Worm (Caenorhabditis elegans) whole organism, L1 larva: ENCODE results near the gene srd-43.

Source experiments
- C16A3.4 ChIP-seq: fragments of 150-350 bp; optimal IDR thresholded peaks from 2 replicates; lab custom pipeline; 2014; ENCODE audit warnings: missing biosample characterization, missing genetic modification characterization
- C34B4.2 ChIP-seq: sonication (generic microtip); optimal IDR thresholded peaks from 2 replicates; lab custom pipeline; 2017; ENCODE audit warnings: mild to moderate bottlenecking, missing genetic modification characterization, missing compliant biosample characterization
- F16B12.6 ChIP-seq: fragments of 150-350 bp; optimal IDR thresholded peaks from 2 replicates; lab custom pipeline; 2014; ENCODE audit warnings: missing biosample characterization, missing genetic modification characterization
- Y116A8C.19 ChIP-seq: sonication (generic microtip); optimal IDR thresholded peaks from 2 replicates; lab custom pipeline; 2016; ENCODE audit warnings: missing compliant biosample characterization, missing genetic modification characterization, borderline replicate concordance
- ama-1 ChIP-seq: fragments of 150-350 bp; optimal IDR thresholded peaks from 2 replicates; lab custom pipeline; 2014
- blmp-1 ChIP-seq: fragments of 150-350 bp; optimal IDR thresholded peaks from 2 replicates; lab custom pipeline; 2014; ENCODE audit warnings: missing biosample characterization, missing genetic modification characterization
- ceh-82 ChIP-seq, 3 experiments: fragments of 150-350 bp in 1 of 3; sonication (generic microtip) in 2 of 3; optimal IDR thresholded peaks; 2 replicates each; lab custom pipeline; 2014 to 2017; ENCODE audit warnings: missing biosample characterization in 3 of 3, missing genetic modification characterization in 3 of 3
- ceh-90 ChIP-seq: sonication (generic microtip); optimal IDR thresholded peaks from 2 replicates; lab custom pipeline; 2016; ENCODE audit warnings: missing genetic modification characterization, missing compliant biosample characterization
- dsc-1 ChIP-seq: sonication (generic microtip); optimal IDR thresholded peaks from 2 replicates; lab custom pipeline; 2016; ENCODE audit warnings: mild to moderate bottlenecking, missing genetic modification characterization, missing compliant biosample characterization
- efl-1 ChIP-seq, 4 experiments: fragments of 150-350 bp; optimal IDR thresholded peaks in 3 of 4; peaks in 1 of 4; 1 replicate in 1 of 4; 2 replicates in 3 of 4; lab custom pipeline; 2014; ENCODE audit warnings: missing biosample characterization in 2 of 4, missing genetic modification characterization in 2 of 4, missing genetic modification reagents in 2 of 4
- efl-3 ChIP-seq: fragments of 200-800 bp; sonication (Bioruptor generic); optimal IDR thresholded peaks from 2 replicates; lab custom pipeline; 2018; ENCODE audit warnings: mild to moderate bottlenecking, missing genetic modification characterization, missing compliant biosample characterization
- egl-13 ChIP-seq: sonication (generic microtip); optimal IDR thresholded peaks from 2 replicates; lab custom pipeline; 2016; ENCODE audit warnings: missing genotype, missing genetic modification reagents, missing genetic modification characterization, missing compliant biosample characterization
- egl-27 ChIP-seq, 2 experiments: fragments of 150-350 bp in 1 of 2; sonication (generic microtip); optimal IDR thresholded peaks; 3 replicates each; lab custom pipeline; 2017 to 2018; ENCODE audit warnings: missing biosample characterization in 2 of 2, missing genetic modification characterization in 2 of 2, missing genetic modification reagents in 2 of 2
- elt-2 ChIP-seq: sonication (generic microtip); optimal IDR thresholded peaks from 2 replicates; lab custom pipeline; 2016; ENCODE audit warnings: missing genetic modification characterization, mild to moderate bottlenecking, inconsistent platforms, missing compliant biosample characterization, missing genetic modification reagents
- elt-3 ChIP-seq, 6 experiments: fragments of 150-350 bp in 1 of 6; sonication (generic microtip); optimal IDR thresholded peaks; 2 replicates each; lab custom pipeline; 2017 to 2018; ENCODE audit warnings: missing biosample characterization in 6 of 6, missing genetic modification characterization in 6 of 6, inconsistent platforms in 1 of 6
- fkh-10 ChIP-seq: sonication (generic microtip); optimal IDR thresholded peaks from 2 replicates; lab custom pipeline; 2017; ENCODE audit warnings: missing biosample characterization, missing genetic modification reagents, missing genetic modification characterization
- fkh-4 ChIP-seq: sonication (generic microtip); optimal IDR thresholded peaks from 2 replicates; lab custom pipeline; 2016; ENCODE audit warnings: missing compliant biosample characterization, missing genetic modification characterization, borderline replicate concordance
- fkh-8 ChIP-seq: sonication (generic microtip); optimal IDR thresholded peaks from 2 replicates; lab custom pipeline; 2016; ENCODE audit warnings: mild to moderate bottlenecking, missing genetic modification characterization, missing compliant biosample characterization
- fos-1 ChIP-seq: fragments of 150-350 bp; optimal IDR thresholded peaks from 2 replicates; lab custom pipeline; 2014; ENCODE audit warnings: missing biosample characterization, missing genetic modification characterization
- grh-1 ChIP-seq: fragments of 200-800 bp; sonication (Bioruptor generic); IDR thresholded peaks from 2 replicates; pipeline ENCODE4 v1.3.6; 2022; ENCODE audit warnings: missing genetic modification reagents, missing genetic modification characterization, missing compliant biosample characterization
- hpl-2 ChIP-seq: fragments of 150-350 bp; optimal IDR thresholded peaks from 2 replicates; lab custom pipeline; 2014; ENCODE audit warnings: missing biosample characterization, missing genetic modification reagents, missing genetic modification characterization
- isw-1 ChIP-seq: fragments of 200-800 bp; sonication (Bioruptor generic); IDR thresholded peaks from 2 replicates; pipeline ENCODE4 v1.3.6; 2022; ENCODE audit warnings: missing genetic modification characterization, missing compliant biosample characterization
- lin-13 ChIP-seq: fragments of 150-350 bp; optimal IDR thresholded peaks from 2 replicates; lab custom pipeline; 2014; ENCODE audit warnings: missing biosample characterization, missing genetic modification reagents, missing genetic modification characterization
- lin-15B ChIP-seq: fragments of 150-350 bp; sonication (generic microtip); optimal IDR thresholded peaks from 3 replicates; lab custom pipeline; 2014; ENCODE audit warnings: missing biosample characterization, missing genetic modification characterization
- lin-35 ChIP-seq, 2 experiments: fragments of 150-350 bp; optimal IDR thresholded peaks; 2 replicates each; lab custom pipeline; 2014; ENCODE audit warnings: missing biosample characterization in 2 of 2, missing genetic modification characterization in 2 of 2, missing genetic modification reagents in 2 of 2
- lin-39 ChIP-seq: fragments of 150-350 bp; optimal IDR thresholded peaks from 2 replicates; lab custom pipeline; 2014; ENCODE audit warnings: missing biosample characterization, missing genetic modification reagents, missing genetic modification characterization
- lir-3 ChIP-seq: sonication (generic microtip); optimal IDR thresholded peaks from 2 replicates; lab custom pipeline; 2016; ENCODE audit warnings: mild to moderate bottlenecking, missing genetic modification characterization, moderate library complexity, missing compliant biosample characterization; ENCODE audit not compliant: poor library complexity
- mdl-1 ChIP-seq, 2 experiments: fragments of 150-350 bp; optimal IDR thresholded peaks; 2 replicates each; lab custom pipeline; 2014 to 2017; ENCODE audit warnings: missing biosample characterization in 2 of 2, missing genetic modification characterization in 2 of 2, inconsistent platforms in 1 of 2
- mep-1 ChIP-seq: fragments of 150-350 bp; optimal IDR thresholded peaks from 2 replicates; lab custom pipeline; 2014; ENCODE audit warnings: missing biosample characterization, missing genetic modification characterization
- nhr-11 ChIP-seq: fragments of 150-350 bp; optimal IDR thresholded peaks from 2 replicates; lab custom pipeline; 2014; ENCODE audit warnings: missing biosample characterization, missing genetic modification characterization
- nhr-19 ChIP-seq: fragments of 200-800 bp; sonication (Bioruptor generic); conservative IDR thresholded peaks from 2 replicates; pipeline ENCODE4 v1.3.6; 2022; ENCODE audit warnings: missing genetic modification characterization, missing compliant biosample characterization
- nhr-28 ChIP-seq: fragments of 150-350 bp; optimal IDR thresholded peaks from 2 replicates; lab custom pipeline; 2014; ENCODE audit warnings: missing biosample characterization, missing genetic modification characterization
- nhr-77 ChIP-seq: fragments of 150-350 bp; optimal IDR thresholded peaks from 2 replicates; lab custom pipeline; 2014; ENCODE audit warnings: missing biosample characterization, missing genetic modification characterization
- nhr-84 ChIP-seq: sonication (generic microtip); optimal IDR thresholded peaks from 2 replicates; lab custom pipeline; 2017; ENCODE audit warnings: missing biosample characterization, missing genetic modification characterization
- nhr-85 ChIP-seq: sonication (generic microtip); peaks from one replicate; lab custom pipeline; 2016; ENCODE audit warnings: missing genetic modification characterization, inconsistent platforms, missing compliant biosample characterization
- nhr-90 ChIP-seq: sonication (generic microtip); optimal IDR thresholded peaks from 2 replicates; lab custom pipeline; 2016; ENCODE audit warnings: mild to moderate bottlenecking, missing genetic modification characterization, missing compliant biosample characterization; ENCODE audit not compliant: poor library complexity
- pag-3 ChIP-seq: sonication (generic microtip); optimal IDR thresholded peaks from 2 replicates; lab custom pipeline; 2017; ENCODE audit warnings: missing genetic modification characterization, mild to moderate bottlenecking, missing compliant biosample characterization, antibody characterized with exemption, borderline replicate concordance; ENCODE audit not compliant: insufficient read depth
- pax-3 ChIP-seq: fragments of 200-800 bp; sonication (Bioruptor generic); optimal IDR thresholded peaks from 2 replicates; lab custom pipeline; 2018; ENCODE audit warnings: mild to moderate bottlenecking, missing genetic modification characterization, moderate library complexity, missing compliant biosample characterization
- sox-4 ChIP-seq: sonication (generic microtip); optimal IDR thresholded peaks from 2 replicates; lab custom pipeline; 2016; ENCODE audit warnings: missing genetic modification characterization, missing compliant biosample characterization
- sup-37 ChIP-seq: fragments of 200-800 bp; sonication (Bioruptor generic); optimal IDR thresholded peaks from 2 replicates; lab custom pipeline; 2018; ENCODE audit warnings: mild to moderate bottlenecking, missing genetic modification characterization, missing compliant biosample characterization
- swsn-7 ChIP-seq: sonication (generic microtip); optimal IDR thresholded peaks from 2 replicates; lab custom pipeline; 2016; ENCODE audit warnings: missing genetic modification characterization, missing compliant biosample characterization
- tbx-2 ChIP-seq: sonication (generic microtip); optimal IDR thresholded peaks from 2 replicates; lab custom pipeline; 2016; ENCODE audit warnings: missing genetic modification characterization, missing compliant biosample characterization
- tlp-1 ChIP-seq: fragments of 150-350 bp; optimal IDR thresholded peaks from 2 replicates; lab custom pipeline; 2014; ENCODE audit warnings: missing biosample characterization, missing genetic modification characterization
- unc-130 ChIP-seq: fragments of 150-350 bp; optimal IDR thresholded peaks from 2 replicates; lab custom pipeline; 2017; ENCODE audit warnings: missing biosample characterization, missing genetic modification characterization, inconsistent platforms
- unc-30 ChIP-seq: sonication (generic microtip); optimal IDR thresholded peaks from 2 replicates; lab custom pipeline; 2017; ENCODE audit warnings: missing biosample characterization, missing genetic modification characterization
- unc-62 ChIP-seq: fragments of 150-350 bp; optimal IDR thresholded peaks from 2 replicates; lab custom pipeline; 2014; ENCODE audit warnings: missing biosample characterization, missing genetic modification reagents, missing genetic modification characterization
- unc-86 ChIP-seq: sonication (generic microtip); optimal IDR thresholded peaks from 2 replicates; lab custom pipeline; 2016; ENCODE audit warnings: missing genetic modification characterization, missing compliant biosample characterization
- zag-1 ChIP-seq: fragments of 150-350 bp; optimal IDR thresholded peaks from 2 replicates; lab custom pipeline; 2014; ENCODE audit warnings: missing biosample characterization, missing genetic modification characterization
- zip-4 ChIP-seq: fragments of 200-800 bp; sonication (Bioruptor generic); optimal IDR thresholded peaks from 2 replicates; lab custom pipeline; 2018; ENCODE audit warnings: mild to moderate bottlenecking, missing genetic modification characterization, moderate library complexity, missing compliant biosample characterization
- ztf-11 ChIP-seq, 2 experiments: sonication (generic microtip); optimal IDR thresholded peaks; 2 replicates each; lab custom pipeline; 2016 to 2017; ENCODE audit warnings: missing genetic modification characterization in 2 of 2, missing biosample characterization in 1 of 2, missing compliant biosample characterization in 1 of 2

The srd-43 gene

DNA sequence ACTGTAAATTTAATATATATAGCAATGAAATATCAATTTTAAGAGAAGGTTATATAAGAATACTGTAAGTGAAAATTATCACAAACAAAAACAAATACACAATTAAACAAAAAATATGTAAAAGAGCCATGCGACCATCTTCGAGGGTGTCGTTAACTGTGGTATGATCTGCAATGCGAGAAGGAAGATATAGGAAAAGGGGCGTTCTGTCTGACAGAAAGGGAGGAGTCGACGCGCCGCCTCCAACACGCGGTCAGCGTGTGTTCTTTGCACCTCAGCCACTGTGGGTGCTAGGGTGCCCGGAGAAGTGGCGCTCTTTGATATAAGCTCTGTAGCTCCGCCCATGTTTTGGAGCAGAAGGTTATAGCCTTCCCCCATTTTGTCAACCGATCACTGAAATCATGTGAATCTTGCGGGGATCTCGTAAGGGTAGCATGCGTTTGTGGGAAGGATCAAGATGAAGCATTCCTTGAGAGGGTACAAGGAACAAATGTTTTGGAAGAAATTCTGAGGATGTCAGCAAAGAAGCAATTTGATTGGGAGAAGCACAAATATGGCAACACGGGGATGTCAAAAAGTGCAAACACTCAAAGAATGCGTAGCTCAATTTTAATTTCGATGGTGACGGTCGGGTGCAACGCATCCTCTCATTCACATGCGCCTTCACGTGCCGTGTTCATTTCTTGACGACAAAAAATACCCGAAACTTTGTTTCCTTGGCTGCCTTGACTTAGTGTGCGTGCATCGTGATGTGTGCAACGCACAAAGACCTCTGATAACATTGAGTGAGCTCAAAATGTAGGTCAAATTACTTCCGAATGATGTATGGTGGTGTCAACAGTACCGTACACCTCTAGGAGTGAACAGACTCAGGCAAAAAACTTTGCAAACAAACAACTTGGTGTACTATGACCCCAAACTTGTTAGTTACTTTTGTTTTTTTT is 45.4 kb upstream of the srd-43 start, which contains the start of gene mxl-3 (continued):
- no peak for TF ChIP-seq zip-4
- TF ChIP-seq dsc-1 (tag; lab: Kevin White, UChicago), result peak; percentile 2
- TF ChIP-seq unc-62 (GFP tag; lab: Kevin White, UChicago), result no peak
- no peak for TF ChIP-seq nhr-28 (tag; lab: Kevin White, UChicago)
- TF ChIP-seq efl-1 (optimal IDR thresholded peaks at IDR 0.05; lab: Kevin White, UChicago), result no peak
- peak in 1 of 2 experiments; percentile 69 for TF ChIP-seq efl-1 (GFP tag; optimal IDR thresholded peaks at IDR 0.05 in 1 of 2; lab: Kevin White, UChicago)
- TF ChIP-seq lin-35 (GFP tag; optimal IDR thresholded peaks at IDR 0.05; lab: Kevin White, UChicago), result peak in 1 of 2 experiments; percentile 30
- TF ChIP-seq nhr-19 (GFP tag; lab: Robert Waterston, UW), result peak; percentile 88
- no peak for TF ChIP-seq grh-1 (GFP tag; lab: Robert Waterston, UW)
- TF ChIP-seq lin-13 (GFP tag; lab: Kevin White, UChicago), result peak; percentile 16
- TF ChIP-seq elt-3 (tag; optimal IDR thresholded peaks at IDR 0.05; lab: Kevin White, UChicago), result no peak
- no peak for TF ChIP-seq lin-39 (tag; lab: Kevin White, UChicago)
- peak in 1 of 2 experiments; percentile 29 for TF ChIP-seq egl-27 (tag; optimal IDR thresholded peaks at IDR 0.05; lab: Kevin White, UChicago)
- peak; percentile 57 for TF ChIP-seq nhr-90 (tag; lab: Kevin White, UChicago)
- no peak for TF ChIP-seq efl-3
- no peak for TF ChIP-seq sup-37 (GFP tag; lab: Kevin White, UChicago)
- TF ChIP-seq mep-1 (tag; lab: Kevin White, UChicago), result peak; percentile 41
- no peak for TF ChIP-seq zag-1 (tag; lab: Kevin White, UChicago)
- TF ChIP-seq hpl-2 (GFP tag; lab: Kevin White, UChicago), result no peak
- TF ChIP-seq fkh-10 (GFP tag; lab: Kevin White, UChicago), result no peak
- TF ChIP-seq pax-3 (tag; lab: Kevin White, UChicago), result no peak
- peak; percentile 51 for TF ChIP-seq nhr-11 (tag; lab: Kevin White, UChicago)
- TF ChIP-seq ama-1 (lab: Kevin White, UChicago), result peak; percentile 56
- no peak for TF ChIP-seq pag-3 (tag; lab: Kevin White, UChicago)
- TF ChIP-seq unc-30 (tag; lab: Kevin White, UChicago), result no peak
- TF ChIP-seq lin-15B (tag; lab: Kevin White, UChicago), result no peak
- no peak for TF ChIP-seq swsn-7 (tag; lab: Kevin White, UChicago)
- TF ChIP-seq sox-4 (tag; lab: Kevin White, UChicago), result no peak
- TF ChIP-seq nhr-84, result no peak
- TF ChIP-seq fkh-4 (tag; lab: Kevin White, UChicago), result no peak
- TF ChIP-seq C16A3.4 (tag; lab: Kevin White, UChicago), result peak; percentile 18
- no peak for TF ChIP-seq ceh-90 (tag; lab: Kevin White, UChicago)
- TF ChIP-seq nhr-77, result no peak
- no peak for TF ChIP-seq F16B12.6 (tag; lab: Kevin White, UChicago)
- TF ChIP-seq fkh-8 (tag; lab: Kevin White, UChicago), result no peak
- TF ChIP-seq egl-13 (tag; lab: Kevin White, UChicago), result no peak
- no peak for TF ChIP-seq C34B4.2 (tag; lab: Kevin White, UChicago)
- TF ChIP-seq ztf-11 (tag; optimal IDR thresholded peaks at IDR 0.05; lab: Kevin White, UChicago), result no peak
- no peak for TF ChIP-seq isw-1
- peak in 1 of 2 experiments; percentile 44 for TF ChIP-seq mdl-1 (tag; optimal IDR thresholded peaks at IDR 0.05; lab: Kevin White, UChicago)
- TF ChIP-seq tlp-1 (tag; lab: Kevin White, UChicago), result no peak
- TF ChIP-seq lir-3 (tag; lab: Kevin White, UChicago), result no peak
- peak; percentile 9 for TF ChIP-seq blmp-1 (tag; lab: Kevin White, UChicago)
- peak; percentile 80 for TF ChIP-seq nhr-85 (tag; lab: Kevin White, UChicago)
- TF ChIP-seq Y116A8C.19 (tag; lab: Kevin White, UChicago), result no peak
- no peak for TF ChIP-seq fos-1 (tag; lab: Kevin White, UChicago)
- peak; percentile 66 for TF ChIP-seq tbx-2 (tag; lab: Kevin White, UChicago)
- TF ChIP-seq elt-2 (tag; lab: Kevin White, UChicago), result peak; percentile 41
- no peak for TF ChIP-seq ceh-82 (tag; optimal IDR thresholded peaks at IDR 0.05; lab: Kevin White, UChicago)
- no peak for TF ChIP-seq unc-86
- TF ChIP-seq unc-130 (tag; lab: Kevin White, UChicago), result no peak
